Worm (Caenorhabditis elegans) whole organism, young adult: ENCODE results near the gene F25E5.8.

Experiments used
- B0336.3 ChIP-seq: fragments of 200-800 bp; sonication (Bioruptor generic); IDR thresholded peaks from 2 replicates; pipeline ENCODE4 v1.3.6; 2022; ENCODE audit warnings: missing genetic modification characterization, missing compliant biosample characterization
- C06A6.2 ChIP-seq: fragments of 200-800 bp; sonication (Bioruptor generic); conservative IDR thresholded peaks from 2 replicates; pipeline ENCODE4 v1.3.6; 2022; ENCODE audit warnings: missing genetic modification characterization, missing compliant biosample characterization
- F37B4.10 ChIP-seq: fragments of 200-800 bp; sonication (Bioruptor generic); IDR thresholded peaks from 2 replicates; pipeline ENCODE4 v1.3.6; 2022; ENCODE audit warnings: missing genetic modification characterization, missing compliant biosample characterization
- Y67H2A.10 ChIP-seq: fragments of 200-800 bp; sonication (Bioruptor generic); conservative IDR thresholded peaks from 2 replicates; pipeline ENCODE4 v1.3.6; 2022; ENCODE audit warnings: missing genetic modification reagents, missing genetic modification characterization, missing compliant biosample characterization
- cebp-1 ChIP-seq, 2 experiments: fragments of 200-800 bp in 1 of 2; sonication (Bioruptor generic) in 1 of 2; sonication (generic microtip) in 1 of 2; IDR thresholded peaks in 1 of 2; optimal IDR thresholded peaks in 1 of 2; 2 replicates each; pipeline versions ENCODE4 v1.3.6 to Lab custom; 2017 to 2022; ENCODE audit warnings: missing compliant biosample characterization in 2 of 2, missing genetic modification characterization in 2 of 2, mild to moderate bottlenecking in 1 of 2, missing genetic modification reagents in 1 of 2, moderate library complexity in 1 of 2
- ceh-79 ChIP-seq: sonication (generic microtip); optimal IDR thresholded peaks from 2 replicates; lab custom pipeline; 2017; ENCODE audit warnings: mild to moderate bottlenecking, missing genetic modification characterization, missing compliant biosample characterization
- ceh-91 ChIP-seq: fragments of 200-800 bp; sonication (Bioruptor generic); IDR thresholded peaks from 2 replicates; pipeline ENCODE4 v1.3.6; 2022; ENCODE audit warnings: missing genetic modification reagents, missing genetic modification characterization, missing compliant biosample characterization
- die-1 ChIP-seq: sonication (generic microtip); optimal IDR thresholded peaks from 2 replicates; lab custom pipeline; 2016; ENCODE audit warnings: missing genotype, mild to moderate bottlenecking, missing genetic modification characterization, missing compliant biosample characterization
- nfya-2 ChIP-seq: fragments of 200-800 bp; sonication (Bioruptor generic); IDR thresholded peaks from 2 replicates; pipeline ENCODE4 v1.3.6; 2022; ENCODE audit warnings: missing genetic modification reagents, missing genetic modification characterization, missing compliant biosample characterization
- nhr-80 ChIP-seq: sonication (generic microtip); optimal IDR thresholded peaks from 2 replicates; lab custom pipeline; 2016; ENCODE audit warnings: missing genetic modification characterization, missing compliant biosample characterization
- unc-62 ChIP-seq: fragments of 150-350 bp; optimal IDR thresholded peaks from 2 replicates; lab custom pipeline; 2014; ENCODE audit warnings: missing biosample characterization, missing genetic modification reagents, missing genetic modification characterization
- ztf-28 ChIP-seq: fragments of 200-800 bp; sonication (Bioruptor generic); IDR thresholded peaks from 2 replicates; pipeline ENCODE4 v1.3.6; 2022; ENCODE audit warnings: missing genetic modification reagents, missing genetic modification characterization, missing compliant biosample characterization

The F25E5.8 gene

DNA sequence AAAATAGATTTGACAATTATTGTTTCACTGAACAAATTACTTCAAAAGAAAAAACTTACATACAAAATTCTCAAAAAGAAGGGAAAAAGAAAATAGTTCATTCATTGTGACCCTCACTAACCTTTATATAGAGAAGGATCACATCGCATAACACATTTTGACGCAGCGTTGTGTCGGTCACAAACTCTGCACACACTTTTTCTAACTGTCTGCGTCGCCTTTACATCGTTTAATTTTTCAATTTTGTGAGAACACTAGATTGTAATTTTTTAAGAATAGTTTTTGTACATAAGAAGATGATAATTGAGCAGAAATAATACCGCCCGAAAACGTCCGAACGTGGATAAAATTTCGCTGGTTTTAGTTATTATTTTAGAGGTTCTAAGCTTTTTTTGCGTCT lies 45.2 kb downstream of the F25E5.8 start, which contains the start of gene C18B10.6:
C18B10.6 (minus strand) TSS at position 101 of the 400 bp plus-strand sequence.
- no peak for TF ChIP-seq unc-62
- no peak for TF ChIP-seq ceh-91 (GFP tag; lab: Robert Waterston, UW)
- TF ChIP-seq B0336.3 = no peak
- TF ChIP-seq nhr-80 = no peak
- TF ChIP-seq, all 124 proteins: peak for 0

ce11 chrV:7485000-7485399 lies 49.3 kb downstream of the F25E5.8 start, which contains the start of gene srbc-8:
TSS of gene srbc-8 (minus strand) at chrV:7485100.
- TF ChIP-seq cebp-1 (GFP tag; IDR thresholded peaks at IDR 0.05; lab: Robert Waterston, UW) = no peak
- no peak for TF ChIP-seq cebp-1 (tag; optimal IDR thresholded peaks at IDR 0.05; lab: Kevin White, UChicago)
- TF ChIP-seq C06A6.2 (GFP tag; lab: Robert Waterston, UW) = no peak
- TF ChIP-seq nfya-2 (GFP tag; lab: Robert Waterston, UW) = no peak
- TF ChIP-seq die-1 (tag; lab: Kevin White, UChicago) = no peak
- TF ChIP-seq ceh-79 = no peak
- TF ChIP-seq ztf-28 (GFP tag; lab: Robert Waterston, UW) = no peak
- no peak for TF ChIP-seq F37B4.10 (GFP tag; lab: Robert Waterston, UW)
- no peak for TF ChIP-seq Y67H2A.10
